Fruit fly (Drosophila melanogaster) S2 (cell line): ENCODE results near the gene CG15628.

Experiments used
- CG8478 ChIP-seq: fragments of >200 bp; optimal IDR thresholded peaks from 2 replicates; lab custom pipeline; 2018
- CTCF ChIP-seq, 2 experiments: fragments of >200 bp; optimal IDR thresholded peaks; 2 replicates each; lab custom pipeline; 2018

dm6 chr2L:4861503-4861902, 39.9 kb downstream of the CG15628 start:
- no peak for TF ChIP-seq CG8478 (lab: Kevin White, UChicago)
- no peak for TF ChIP-seq CTCF (optimal IDR thresholded peaks at IDR 0.05; lab: Kevin White, UChicago)
